Worm (Caenorhabditis elegans) whole organism, young adult: ENCODE measurements around the gene tomm-22.
"Not testable (repeated sequence)": the region's sequence is repeated elsewhere in the genome, so short reads cannot be mapped to it uniquely, and the experiment has no call there.

ENCODE experiments used
- B0336.3 ChIP-seq: fragments of 200-800 bp; sonication (Bioruptor generic); IDR thresholded peaks from 2 replicates; pipeline ENCODE4 v1.3.6; 2022; ENCODE audit warnings: missing genetic modification characterization, missing compliant biosample characterization
- F10E7.11 ChIP-seq: sonication (generic microtip); optimal IDR thresholded peaks from 2 replicates; lab custom pipeline; 2017; ENCODE audit warnings: mild to moderate bottlenecking, missing genetic modification characterization, moderate library complexity, missing compliant biosample characterization
- F33H1.4 ChIP-seq: fragments of 200-800 bp; sonication (Bioruptor generic); IDR thresholded peaks from 2 replicates; pipeline ENCODE4 v1.3.6; 2022; ENCODE audit warnings: missing genetic modification reagents, missing genetic modification characterization, missing compliant biosample characterization
- F39B2.1 ChIP-seq: fragments of 200-800 bp; sonication (Bioruptor generic); IDR thresholded peaks from 2 replicates; pipeline ENCODE4 v1.3.6; 2022; ENCODE audit warnings: missing genetic modification reagents, missing genetic modification characterization, missing compliant biosample characterization
- F55B11.4 ChIP-seq: sonication (generic microtip); optimal IDR thresholded peaks from 2 replicates; lab custom pipeline; 2016; ENCODE audit warnings: missing compliant biosample characterization, missing genetic modification characterization, borderline replicate concordance; ENCODE audit not compliant: insufficient read depth
- T07F8.4 ChIP-seq: sonication (generic microtip); optimal IDR thresholded peaks from 2 replicates; lab custom pipeline; 2016; ENCODE audit warnings: mild to moderate bottlenecking, missing genetic modification characterization, moderate library complexity, missing compliant biosample characterization
- ama-1 ChIP-seq, 3 experiments: fragments of 150-350 bp in 1 of 3; sonication (generic microtip) in 2 of 3; optimal IDR thresholded peaks; 2 replicates each; lab custom pipeline; 2014 to 2018; ENCODE audit warnings: missing biosample characterization in 2 of 3, missing genetic modification characterization in 2 of 3, missing genetic modification reagents in 2 of 3
- atf-7 ChIP-seq: sonication (generic microtip); optimal IDR thresholded peaks from 2 replicates; lab custom pipeline; 2017; ENCODE audit warnings: mild to moderate bottlenecking, missing genetic modification characterization, missing compliant biosample characterization
- athp-1 ChIP-seq: sonication (generic microtip); optimal IDR thresholded peaks from 2 replicates; lab custom pipeline; 2017; ENCODE audit warnings: mild to moderate bottlenecking, missing genetic modification characterization, missing compliant biosample characterization
- attf-6 ChIP-seq: fragments of 200-800 bp; sonication (Bioruptor generic); IDR thresholded peaks from 2 replicates; pipeline ENCODE4 v1.3.6; 2022; ENCODE audit warnings: missing genetic modification reagents, missing genetic modification characterization, missing compliant biosample characterization
- ccch-3 ChIP-seq: fragments of 200-800 bp; sonication (Bioruptor generic); optimal IDR thresholded peaks from 2 replicates; lab custom pipeline; 2018; ENCODE audit warnings: mild to moderate bottlenecking, missing genetic modification characterization, missing compliant biosample characterization
- ceh-27 ChIP-seq: fragments of 200-800 bp; sonication (Bioruptor generic); optimal IDR thresholded peaks from 2 replicates; lab custom pipeline; 2018; ENCODE audit warnings: mild to moderate bottlenecking, missing genetic modification characterization, moderate library complexity, missing compliant biosample characterization
- ceh-79 ChIP-seq: sonication (generic microtip); optimal IDR thresholded peaks from 2 replicates; lab custom pipeline; 2017; ENCODE audit warnings: mild to moderate bottlenecking, missing genetic modification characterization, missing compliant biosample characterization
- efl-1 ChIP-seq: fragments of 150-350 bp; optimal IDR thresholded peaks from 2 replicates; lab custom pipeline; 2014; ENCODE audit warnings: missing biosample characterization, missing genetic modification reagents, missing genetic modification characterization
- egrh-3 ChIP-seq: fragments of 200-800 bp; sonication (Bioruptor generic); IDR thresholded peaks from 2 replicates; pipeline ENCODE4 v1.3.6; 2022; ENCODE audit warnings: missing genetic modification reagents, missing genetic modification characterization, missing compliant biosample characterization
- ekl-4 ChIP-seq: fragments of 200-800 bp; sonication (Bioruptor generic); IDR thresholded peaks from 2 replicates; pipeline ENCODE4 v1.3.6; 2022; ENCODE audit warnings: missing genetic modification reagents, missing genetic modification characterization, missing compliant biosample characterization
- ets-4 ChIP-seq: fragments of 200-800 bp; sonication (Bioruptor generic); optimal IDR thresholded peaks from 2 replicates; lab custom pipeline; 2018; ENCODE audit warnings: mild to moderate bottlenecking, missing genetic modification characterization, missing compliant biosample characterization
- him-1 ChIP-seq: sonication (generic microtip); optimal IDR thresholded peaks from 2 replicates; lab custom pipeline; 2016; ENCODE audit warnings: missing genotype, missing genetic modification reagents, missing genetic modification characterization, missing compliant biosample characterization
- hsf-1 ChIP-seq: fragments of 200-800 bp; sonication (Bioruptor generic); IDR thresholded peaks from 2 replicates; pipeline ENCODE4 v1.3.6; 2022; ENCODE audit warnings: missing genetic modification reagents, missing genetic modification characterization, missing compliant biosample characterization
- let-526 ChIP-seq: fragments of 200-800 bp; sonication (Bioruptor generic); IDR thresholded peaks from 2 replicates; pipeline ENCODE4 v1.3.6; 2022; ENCODE audit warnings: missing genetic modification reagents, missing genetic modification characterization, missing compliant biosample characterization
- lsl-1 ChIP-seq: fragments of 200-800 bp; sonication (Bioruptor generic); optimal IDR thresholded peaks from 2 replicates; lab custom pipeline; 2018; ENCODE audit warnings: mild to moderate bottlenecking, missing genetic modification characterization, moderate library complexity, missing compliant biosample characterization
- lsy-27 ChIP-seq: sonication (generic microtip); optimal IDR thresholded peaks from 2 replicates; lab custom pipeline; 2017; ENCODE audit warnings: missing genetic modification characterization, mild to moderate bottlenecking, missing compliant biosample characterization, antibody characterized with exemption, missing genotype, borderline replicate concordance; ENCODE audit not compliant: insufficient read depth
- madf-6 ChIP-seq: fragments of 200-800 bp; sonication (Bioruptor generic); IDR thresholded peaks from 2 replicates; pipeline ENCODE4 v1.3.6; 2022; ENCODE audit warnings: missing genetic modification reagents, missing genetic modification characterization, missing compliant biosample characterization
- madf-8 ChIP-seq: fragments of 200-800 bp; sonication (Bioruptor generic); conservative IDR thresholded peaks from 2 replicates; pipeline ENCODE4 v1.3.6; 2022; ENCODE audit warnings: missing genetic modification reagents, missing genetic modification characterization, missing compliant biosample characterization
- nfya-1 ChIP-seq: sonication (generic microtip); optimal IDR thresholded peaks from 2 replicates; lab custom pipeline; 2017; ENCODE audit warnings: antibody characterized with exemption, missing compliant biosample characterization, missing genetic modification characterization, borderline replicate concordance; ENCODE audit not compliant: insufficient read depth
- nfyb-1 ChIP-seq: fragments of 200-800 bp; sonication (Bioruptor generic); IDR thresholded peaks from 2 replicates; pipeline ENCODE4 v1.3.6; 2022; ENCODE audit warnings: missing genetic modification reagents, missing genetic modification characterization, missing compliant biosample characterization
- rec-8 ChIP-seq, 2 experiments: sonication (generic microtip); optimal IDR thresholded peaks; 2 replicates each; lab custom pipeline; 2016; ENCODE audit warnings: mild to moderate bottlenecking in 2 of 2, missing genetic modification characterization in 2 of 2, missing genetic modification reagents in 2 of 2, missing genotype in 2 of 2, missing biosample characterization in 1 of 2, missing compliant biosample characterization in 1 of 2, moderate library complexity in 1 of 2
- sdz-38 ChIP-seq: sonication (generic microtip); optimal IDR thresholded peaks from 2 replicates; lab custom pipeline; 2016; ENCODE audit warnings: missing genotype, missing genetic modification characterization, missing compliant biosample characterization
- tlf-1 ChIP-seq: fragments of 200-800 bp; sonication (Bioruptor generic); optimal IDR thresholded peaks from 2 replicates; lab custom pipeline; 2018; ENCODE audit warnings: mild to moderate bottlenecking, missing genetic modification characterization, missing compliant biosample characterization
- xnd-1 ChIP-seq: sonication (generic microtip); optimal IDR thresholded peaks from 2 replicates; lab custom pipeline; 2016; ENCODE audit warnings: missing genotype, missing genetic modification reagents, missing genetic modification characterization, missing compliant biosample characterization

The tomm-22 gene

ce11 chrII:456371-456770, 13.9 kb downstream of the tomm-22 start:
- no peak for TF ChIP-seq atf-7
- TF ChIP-seq lsl-1 (GFP tag; lab: Kevin White, UChicago) = peak; percentile 0

- not testable (repeated sequence) for TF ChIP-seq madf-8; efl-1 (GFP tag; lab: Kevin White, UChicago); F10E7.11 (tag; lab: Kevin White, UChicago)
Observed at ce11 chrII:454646-455045, 15.6 kb downstream of the tomm-22 start, which contains the start of gene W10D9.1. Gene W10D9.1 (plus strand): TSS chrII:454946.

ce11 chrII:452159-452558, 18.1 kb downstream of the tomm-22 start:
- TF ChIP-seq F33H1.4 (GFP tag; lab: Robert Waterston, UW) (peak; percentile 64), egrh-3 (GFP tag; lab: Robert Waterston, UW) (peak; percentile 54; the same call in 1 of the 2 replicates)
- TF ChIP-seq, all 124 proteins: peak for 2; not testable (repeated sequence) for 122

- not testable (repeated sequence) for TF ChIP-seq B0336.3; F39B2.1 (GFP tag; lab: Robert Waterston, UW); athp-1 (tag; lab: Kevin White, UChicago)
Observed at ce11 chrII:441102-441501, 29.2 kb downstream of the tomm-22 start, which contains the start of gene C24H12.1. Gene C24H12.1 (plus strand): TSS chrII:441402.

ce11 chrII:437279-437678, 33.0 kb downstream of the tomm-22 start:
- TF ChIP-seq ccch-3 (GFP tag; lab: Kevin White, UChicago) = no peak
- no peak for TF ChIP-seq athp-1 (tag; lab: Kevin White, UChicago)
- peak; percentile 58 for TF ChIP-seq xnd-1 (tag; lab: Kevin White, UChicago)
- TF ChIP-seq hsf-1 (GFP tag; lab: Robert Waterston, UW) = peak; percentile 87
- TF ChIP-seq T07F8.4 = no peak
- TF ChIP-seq madf-8 = peak; percentile 57; the same call in 1 of the 2 replicates
- TF ChIP-seq him-1 = no peak
- TF ChIP-seq attf-6 (GFP tag; lab: Robert Waterston, UW) = no peak
- peak; percentile 8 for TF ChIP-seq efl-1 (GFP tag; lab: Kevin White, UChicago)

- TF ChIP-seq lsy-27 (tag; lab: Kevin White, UChicago) = no peak
- TF ChIP-seq tlf-1 (GFP tag; lab: Kevin White, UChicago) = no peak
- TF ChIP-seq let-526 = no peak
- TF ChIP-seq sdz-38 (tag; lab: Kevin White, UChicago) = no peak
- no peak for TF ChIP-seq ets-4 (GFP tag; lab: Kevin White, UChicago)
- no peak for TF ChIP-seq nfya-1 (tag; lab: Kevin White, UChicago)
- no peak for TF ChIP-seq nfyb-1 (GFP tag; lab: Robert Waterston, UW)
- TF ChIP-seq ekl-4 (GFP tag; lab: Robert Waterston, UW) = no peak
Observed at ce11 chrII:423086-423485, 47.2 kb downstream of the tomm-22 start, which contains the start of gene C24H12.8. Gene C24H12.8 (minus strand): TSS chrII:423186.

- TF ChIP-seq ceh-79 (no peak), ama-1 (optimal IDR thresholded peaks at IDR 0.05; lab: Kevin White, UChicago) (no peak), ama-1 (GFP tag; optimal IDR thresholded peaks at IDR 0.05; lab: Kevin White, UChicago) (no peak), xnd-1 (tag; lab: Kevin White, UChicago) (no peak), F55B11.4 (tag; lab: Kevin White, UChicago) (no peak), rec-8 (tag; optimal IDR thresholded peaks at IDR 0.05; lab: Kevin White, UChicago) (no peak), ets-4 (GFP tag; lab: Kevin White, UChicago) (no peak), T07F8.4 (no peak), madf-6 (GFP tag; lab: Robert Waterston, UW) (no peak), ceh-27 (GFP tag; lab: Kevin White, UChicago) (no peak)
Observed at ce11 chrII:418782-419181, 51.5 kb downstream of the tomm-22 start, which contains the start of gene C24H12.6. Gene C24H12.6 (minus strand): TSS chrII:418882.
